Worm (Caenorhabditis elegans): ENCODE results near the gene F13B9.2.

DNA sequence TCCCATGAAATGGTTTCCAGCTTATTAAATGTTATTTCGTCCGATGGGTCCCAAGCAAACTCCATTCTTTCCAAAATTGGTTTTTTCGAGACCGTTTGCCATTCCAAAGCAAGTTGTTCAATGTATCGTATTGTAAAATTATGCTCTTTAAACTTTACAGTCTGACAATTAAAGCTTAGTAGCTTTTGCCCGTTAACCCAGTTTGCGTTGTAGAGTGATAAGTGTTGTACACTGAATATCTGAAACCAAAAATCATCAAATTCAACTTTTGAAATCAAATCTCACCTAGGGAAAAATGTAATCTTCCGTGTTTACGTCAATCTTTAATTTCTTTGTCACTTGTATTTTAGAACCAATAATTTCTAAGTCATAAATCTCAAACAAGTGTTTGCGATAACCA, 11.8 kb downstream of the F13B9.2 start:
- TF ChIP-seq ama-1 (optimal IDR thresholded peaks at IDR 0.05) (no peak), tbx-11 (GFP tag; IDR thresholded peaks at IDR 0.05) (no peak), hmg-4 (GFP tag; optimal IDR thresholded peaks at IDR 0.05) (no peak), ets-7 (tag; optimal IDR thresholded peaks at IDR 0.05) (no peak), flt-1 (GFP tag; IDR thresholded peaks at IDR 0.05) (no peak)
